Worm (Caenorhabditis elegans): ENCODE data around the gene hlh-10.

DNA sequence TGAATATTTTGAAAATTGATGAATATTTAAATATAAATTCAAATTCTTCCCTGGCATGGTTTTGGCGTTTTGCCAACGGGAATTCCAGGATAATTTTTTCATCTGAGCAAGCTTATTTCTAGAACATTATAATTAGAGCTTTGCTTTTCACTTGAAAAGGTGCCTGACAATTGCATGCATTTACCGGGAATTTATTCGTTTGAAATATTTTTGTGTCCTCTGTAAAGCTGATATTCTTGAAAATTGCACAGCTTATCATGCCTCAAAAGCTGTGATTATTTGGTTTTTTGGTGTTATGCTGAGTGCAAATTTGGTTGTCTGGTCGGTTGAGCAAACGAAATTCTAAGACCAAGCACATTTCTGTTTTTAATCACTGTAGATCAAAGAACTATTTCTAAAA, 21.6 kb downstream of the hlh-10 start:
- no peak for TF ChIP-seq nhr-11 (tag; optimal IDR thresholded peaks at IDR 0.05)
- TF ChIP-seq pha-2 (tag; optimal IDR thresholded peaks at IDR 0.05) = no peak
- TF ChIP-seq pha-4 (tag; optimal IDR thresholded peaks at IDR 0.05) = no peak
- TF ChIP-seq fax-1 (tag; optimal IDR thresholded peaks at IDR 0.05) = no peak
